Fruit fly (Drosophila melanogaster) whole organism, embryonic: ENCODE measurements around the gene Uch-L5R.
A peak's percentile ranks its signal among the peaks of the same experiment; 100 is the strongest.

Experiments used
- Bdp1 ChIP-seq: fragments of 200-800 bp; sonication (Bioruptor generic); optimal IDR thresholded peaks from 3 replicates; lab custom pipeline; 2016; ENCODE audit warnings: missing biosample characterization, missing genetic modification characterization
- CG1024 ChIP-seq: fragments of 200-800 bp; sonication (Bioruptor generic); IDR thresholded peaks from 2 replicates; pipeline ENCODE4 v1.3.6; 2022; ENCODE audit warnings: missing biosample characterization, missing genetic modification characterization
- CG10274 ChIP-seq: fragments of 200-800 bp; sonication (Bioruptor generic); optimal IDR thresholded peaks from 3 replicates; lab custom pipeline; 2017; ENCODE audit warnings: missing biosample characterization, mild to moderate bottlenecking, missing genetic modification characterization
- CG10959 ChIP-seq: fragments of 200-800 bp; sonication (Bioruptor generic); IDR thresholded peaks from 2 replicates; pipeline ENCODE4 v1.3.6; 2022; ENCODE audit warnings: missing biosample characterization, missing genetic modification characterization
- CG12071 ChIP-seq: fragments of 200-800 bp; sonication (Bioruptor generic); optimal IDR thresholded peaks from 3 replicates; lab custom pipeline; 2018; ENCODE audit warnings: missing biosample characterization, mild to moderate bottlenecking, missing genetic modification characterization
- CG13775 ChIP-seq: fragments of 200-800 bp; sonication (Bioruptor generic); optimal IDR thresholded peaks from 3 replicates; lab custom pipeline; 2017; ENCODE audit warnings: missing biosample characterization, mild to moderate bottlenecking, missing genetic modification characterization
- CG15011 ChIP-seq: fragments of 200-800 bp; sonication (Bioruptor generic); optimal IDR thresholded peaks from 3 replicates; lab custom pipeline; 2018; ENCODE audit warnings: missing biosample characterization, mild to moderate bottlenecking, missing genetic modification characterization
- CG1647 ChIP-seq: fragments of 200-800 bp; sonication (Bioruptor generic); optimal IDR thresholded peaks from 3 replicates; lab custom pipeline; 2016; ENCODE audit warnings: missing biosample characterization, missing genetic modification characterization
- CG17328 ChIP-seq: fragments of 200-800 bp; sonication (Bioruptor generic); IDR thresholded peaks from 2 replicates; pipeline ENCODE4 v1.3.6; 2022; ENCODE audit warnings: missing biosample characterization, missing genetic modification characterization
- CG17361 ChIP-seq: fragments of 200-800 bp; sonication (Bioruptor generic); IDR thresholded peaks from 3 replicates; pipeline ENCODE4 v1.3.6; 2022; ENCODE audit warnings: missing biosample characterization, missing genetic modification characterization
- CG17385 ChIP-seq: fragments of 200-800 bp; sonication (Bioruptor generic); optimal IDR thresholded peaks from 3 replicates; lab custom pipeline; 2018; ENCODE audit warnings: missing biosample characterization, mild to moderate bottlenecking, missing genetic modification characterization
- CG18262 ChIP-seq: fragments of 200-800 bp; optimal IDR thresholded peaks from 3 replicates; lab custom pipeline; 2019; ENCODE audit warnings: missing biosample characterization, mild to moderate bottlenecking, missing genetic modification characterization, moderate library complexity
- CG18764 ChIP-seq: fragments of 200-800 bp; sonication (Bioruptor generic); optimal IDR thresholded peaks from 3 replicates; lab custom pipeline; 2016; ENCODE audit warnings: missing biosample characterization, missing genetic modification characterization
- CG2875 ChIP-seq: fragments of 200-800 bp; sonication (Bioruptor generic); optimal IDR thresholded peaks from 2 replicates; lab custom pipeline; 2017; ENCODE audit warnings: missing biosample characterization, mild to moderate bottlenecking, missing genetic modification characterization, missing genetic modification reagents
- CG30403 ChIP-seq: fragments of 200-800 bp; sonication (Bioruptor generic); optimal IDR thresholded peaks from 3 replicates; lab custom pipeline; 2016; ENCODE audit warnings: missing biosample characterization, missing genetic modification characterization
- CG30431 ChIP-seq: fragments of 200-800 bp; sonication (Bioruptor generic); optimal IDR thresholded peaks from 2 replicates; lab custom pipeline; 2017; ENCODE audit warnings: missing biosample characterization, missing genetic modification characterization
- CG3838 ChIP-seq: fragments of 200-800 bp; sonication (Bioruptor generic); optimal IDR thresholded peaks from 3 replicates; lab custom pipeline; 2016; ENCODE audit warnings: missing biosample characterization, missing genetic modification characterization
- CG4424 ChIP-seq: fragments of 200-800 bp; sonication (Bioruptor generic); optimal IDR thresholded peaks from 3 replicates; lab custom pipeline; 2016; ENCODE audit warnings: missing biosample characterization, missing genetic modification characterization
- CG5180 ChIP-seq: fragments of 200-800 bp; sonication (Bioruptor generic); optimal IDR thresholded peaks from 3 replicates; lab custom pipeline; 2017; ENCODE audit warnings: missing biosample characterization, missing genetic modification characterization, mild to moderate bottlenecking, moderate library complexity, missing genetic modification reagents
- CG6765 ChIP-seq: fragments of 200-800 bp; sonication (Bioruptor generic); optimal IDR thresholded peaks from 3 replicates; lab custom pipeline; 2017; ENCODE audit warnings: missing biosample characterization, mild to moderate bottlenecking, missing genetic modification characterization
- CG7963 ChIP-seq: fragments of 200-800 bp; sonication (Bioruptor generic); IDR thresholded peaks from 3 replicates; pipeline ENCODE4 v1.3.6; 2022; ENCODE audit warnings: missing biosample characterization, missing genetic modification characterization; ENCODE audit not compliant: partially characterized antibody
- Doc2 ChIP-seq: fragments of 200-800 bp; sonication (Bioruptor generic); IDR thresholded peaks from 2 replicates; pipeline ENCODE4 v1.3.6; 2022; ENCODE audit warnings: missing biosample characterization, missing genetic modification characterization
- Ets97D ChIP-seq: fragments of 200-800 bp; sonication (Bioruptor generic); optimal IDR thresholded peaks from 3 replicates; lab custom pipeline; 2016; ENCODE audit warnings: missing biosample characterization, missing genetic modification characterization
- Gsc ChIP-seq: fragments of 200-800 bp; sonication (Bioruptor generic); IDR thresholded peaks from 2 replicates; pipeline ENCODE4 v1.3.6; 2022; ENCODE audit warnings: missing biosample characterization, missing genetic modification characterization
- H15 ChIP-seq: fragments of 200-800 bp; sonication (Bioruptor generic); IDR thresholded peaks from 3 replicates; pipeline ENCODE4 v1.3.6; 2022; ENCODE audit warnings: missing biosample characterization, missing genetic modification characterization
- HLH54F ChIP-seq: fragments of 200-800 bp; sonication (Bioruptor generic); optimal IDR thresholded peaks from 3 replicates; lab custom pipeline; 2016; ENCODE audit warnings: missing biosample characterization, missing genetic modification characterization
- Hey ChIP-seq: fragments of 200-800 bp; sonication (Bioruptor generic); optimal IDR thresholded peaks from 3 replicates; lab custom pipeline; 2018; ENCODE audit warnings: missing biosample characterization, mild to moderate bottlenecking, missing genetic modification characterization
- MESR4 ChIP-seq: fragments of 200-800 bp; sonication (Bioruptor generic); optimal IDR thresholded peaks from 2 replicates; lab custom pipeline; 2018; ENCODE audit warnings: missing biosample characterization, mild to moderate bottlenecking, missing genetic modification characterization, moderate library complexity
- NFAT ChIP-seq: fragments of 200-800 bp; sonication (Bioruptor generic); IDR thresholded peaks from 2 replicates; pipeline ENCODE4 v1.3.6; 2022; ENCODE audit warnings: missing biosample characterization, missing genetic modification characterization
- Oaz ChIP-seq: fragments of 200-800 bp; sonication (Bioruptor generic); IDR thresholded peaks from 2 replicates; pipeline ENCODE4 v1.3.6; 2022; ENCODE audit warnings: missing biosample characterization, missing genetic modification characterization
- Optix ChIP-seq: fragments of 200-800 bp; sonication (Bioruptor generic); IDR thresholded peaks from 3 replicates; pipeline ENCODE4 v1.3.6; 2022; ENCODE audit warnings: missing biosample characterization, missing genetic modification characterization
- Pdp1 ChIP-seq, 2 experiments: fragments of 200-800 bp; sonication (Bioruptor generic); optimal IDR thresholded peaks; 3 replicates each; lab custom pipeline; 2016; ENCODE audit warnings: missing biosample characterization in 2 of 2, missing genetic modification characterization in 2 of 2, mild to moderate bottlenecking in 1 of 2, moderate library complexity in 1 of 2
- Ravus ChIP-seq: fragments of 200-800 bp; sonication (Bioruptor generic); IDR thresholded peaks from 2 replicates; pipeline ENCODE4 v1.3.6; 2022; ENCODE audit warnings: missing biosample characterization, missing genetic modification characterization
- Usf ChIP-seq: fragments of 200-800 bp; sonication (Bioruptor generic); optimal IDR thresholded peaks from 2 replicates; lab custom pipeline; 2017; ENCODE audit warnings: missing genotype, missing biosample characterization, missing genetic modification characterization
- ash1 ChIP-seq: fragments of 200-800 bp; sonication (Bioruptor generic); optimal IDR thresholded peaks from 2 replicates; lab custom pipeline; 2018; ENCODE audit warnings: missing biosample characterization, mild to moderate bottlenecking, missing genetic modification characterization
- disco-r ChIP-seq: fragments of 200-800 bp; sonication (Bioruptor generic); optimal IDR thresholded peaks from 2 replicates; lab custom pipeline; 2016; ENCODE audit warnings: missing biosample characterization, missing genetic modification characterization
- fd96Cb ChIP-seq: fragments of 200-800 bp; sonication (Bioruptor generic); optimal IDR thresholded peaks from 2 replicates; lab custom pipeline; 2018; ENCODE audit warnings: missing biosample characterization, mild to moderate bottlenecking, missing genetic modification characterization, moderate library complexity
- fu2 ChIP-seq: fragments of 200-800 bp; sonication (Bioruptor generic); optimal IDR thresholded peaks from 2 replicates; lab custom pipeline; 2016; ENCODE audit warnings: missing biosample characterization, missing genetic modification characterization
- gt ChIP-seq: fragments of 200-800 bp; sonication (Bioruptor generic); IDR thresholded peaks from 2 replicates; pipeline ENCODE4 v1.3.6; 2022; ENCODE audit warnings: missing biosample characterization, missing genetic modification characterization
- hbn ChIP-seq: fragments of 200-800 bp; sonication (Bioruptor generic); IDR thresholded peaks from 2 replicates; pipeline ENCODE4 v1.3.6; 2022; ENCODE audit warnings: missing biosample characterization, missing genetic modification characterization; ENCODE audit not compliant: partially characterized antibody
- knrl ChIP-seq: fragments of 200-800 bp; sonication (Bioruptor generic); IDR thresholded peaks from 3 replicates; pipeline ENCODE4 v1.3.6; 2022; ENCODE audit warnings: missing biosample characterization, missing genetic modification characterization; ENCODE audit not compliant: partially characterized antibody
- nerfin-1 ChIP-seq: fragments of 200-800 bp; sonication (Bioruptor generic); optimal IDR thresholded peaks from 3 replicates; lab custom pipeline; 2019; ENCODE audit warnings: missing biosample characterization, mild to moderate bottlenecking, missing genetic modification characterization, moderate library complexity
- pb ChIP-seq: fragments of 200-800 bp; sonication (Bioruptor generic); optimal IDR thresholded peaks from 3 replicates; lab custom pipeline; 2016; ENCODE audit warnings: missing biosample characterization, missing genetic modification characterization
- repo ChIP-seq: fragments of 200-800 bp; sonication (Bioruptor generic); optimal IDR thresholded peaks from 2 replicates; lab custom pipeline; 2016; ENCODE audit warnings: missing biosample characterization, missing genetic modification characterization
- sim ChIP-seq: fragments of 200-800 bp; sonication (Bioruptor generic); IDR thresholded peaks from 2 replicates; pipeline ENCODE4 v1.3.6; 2022; ENCODE audit warnings: missing biosample characterization, missing genetic modification characterization
- slbo ChIP-seq: fragments of 200-800 bp; sonication (Bioruptor generic); IDR thresholded peaks from 2 replicates; pipeline ENCODE4 v1.3.6; 2022; ENCODE audit warnings: missing biosample characterization, missing genetic modification characterization
- sob ChIP-seq: fragments of 200-800 bp; sonication (Bioruptor generic); IDR thresholded peaks from 2 replicates; pipeline ENCODE4 v1.3.6; 2022; ENCODE audit warnings: missing biosample characterization, missing genetic modification characterization
- sug ChIP-seq: fragments of 200-800 bp; optimal IDR thresholded peaks from 2 replicates; lab custom pipeline; 2019; ENCODE audit warnings: missing biosample characterization, mild to moderate bottlenecking, missing genetic modification characterization, moderate library complexity
- tup ChIP-seq: fragments of 200-800 bp; sonication (Bioruptor generic); optimal IDR thresholded peaks from 2 replicates; lab custom pipeline; 2016; ENCODE audit warnings: missing biosample characterization, mild to moderate bottlenecking, missing genetic modification characterization, moderate library complexity
- unc-4 ChIP-seq: fragments of 200-800 bp; sonication (Bioruptor generic); IDR thresholded peaks from 2 replicates; pipeline ENCODE4 v1.3.6; 2022; ENCODE audit warnings: missing biosample characterization, missing genetic modification characterization; ENCODE audit not compliant: partially characterized antibody
- vnd ChIP-seq: fragments of 200-800 bp; sonication (Bioruptor generic); IDR thresholded peaks from 3 replicates; pipeline ENCODE4 v1.3.6; 2022; ENCODE audit warnings: missing biosample characterization, missing genetic modification characterization; ENCODE audit not compliant: partially characterized antibody
- zfh2 ChIP-seq: fragments of 200-800 bp; sonication (Bioruptor generic); optimal IDR thresholded peaks from 2 replicates; lab custom pipeline; 2016; ENCODE audit warnings: missing biosample characterization, missing genetic modification characterization

Gene Uch-L5R

DNA sequence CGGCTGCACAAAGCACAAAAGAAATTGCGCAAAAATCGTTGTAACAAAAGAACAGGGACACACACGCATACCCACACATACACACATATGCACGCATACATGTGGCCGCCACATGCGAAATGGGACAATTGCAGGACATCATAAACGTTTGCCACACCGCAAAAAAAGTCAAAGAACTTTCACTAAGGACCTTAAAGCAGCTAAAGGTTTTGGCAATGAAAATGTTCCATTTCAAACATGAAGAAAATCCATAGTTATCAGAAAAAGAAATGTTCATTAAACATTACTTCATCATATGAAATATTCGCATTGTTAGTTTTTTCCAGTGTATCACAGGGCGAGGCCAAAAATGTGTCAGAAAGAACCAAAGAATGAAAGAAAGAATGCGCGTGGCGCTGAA lies 25.8 kb upstream of the Uch-L5R start (continued):
- no peak for TF ChIP-seq Bdp1
- TF ChIP-seq sob: no peak
- no peak for TF ChIP-seq CG5180 (GFP tag; lab: Kevin White, UChicago)
- TF ChIP-seq CG4424 (GFP tag; lab: Kevin White, UChicago): peak; percentile 21
- TF ChIP-seq pb (GFP tag; lab: Kevin White, UChicago): no peak
- TF ChIP-seq unc-4 (GFP tag; lab: Robert Waterston, UW): no peak
- TF ChIP-seq CG10959 (GFP tag; lab: Robert Waterston, UW): no peak
- no peak for TF ChIP-seq Doc2
- no peak for TF ChIP-seq disco-r (GFP tag; lab: Kevin White, UChicago)
- no peak for TF ChIP-seq repo (GFP tag; lab: Kevin White, UChicago)
- TF ChIP-seq CG15011 (GFP tag; lab: Kevin White, UChicago): no peak
- no peak for TF ChIP-seq Ets97D (GFP tag; lab: Kevin White, UChicago)
- no peak for TF ChIP-seq knrl (GFP tag; lab: Robert Waterston, UW)
- TF ChIP-seq CG30403: peak; percentile 17
- TF ChIP-seq fu2 (GFP tag; lab: Kevin White, UChicago): no peak
- TF ChIP-seq CG18764 (GFP tag; lab: Kevin White, UChicago): no peak
- TF ChIP-seq hbn (GFP tag; lab: Robert Waterston, UW): no peak
- TF ChIP-seq fd96Cb (tag; lab: Kevin White, UChicago): peak; percentile 30
- no peak for TF ChIP-seq CG1647 (GFP tag; lab: Kevin White, UChicago)
- TF ChIP-seq zfh2: no peak
- TF ChIP-seq sim (GFP tag; lab: Robert Waterston, UW): no peak
- no peak for TF ChIP-seq Ravus (GFP tag; lab: Robert Waterston, UW)
- no peak for TF ChIP-seq Oaz (GFP tag; lab: Robert Waterston, UW)
- TF ChIP-seq sug (tag; lab: Kevin White, UChicago): no peak
- no peak for TF ChIP-seq Optix (GFP tag; lab: Robert Waterston, UW)
- no peak for TF ChIP-seq vnd (GFP tag; lab: Robert Waterston, UW)
- no peak for TF ChIP-seq gt (GFP tag; lab: Robert Waterston, UW)
- TF ChIP-seq tup (GFP tag; lab: Kevin White, UChicago): no peak
- TF ChIP-seq CG1024 (GFP tag; lab: Robert Waterston, UW): no peak
- TF ChIP-seq CG3838: no peak
- TF ChIP-seq CG7963 (GFP tag; lab: Robert Waterston, UW): no peak
- TF ChIP-seq CG10274: no peak
- TF ChIP-seq CG17385 (GFP tag; lab: Kevin White, UChicago): peak; percentile 5
- no peak for TF ChIP-seq Pdp1 (GFP tag; optimal IDR thresholded peaks at IDR 0.05; lab: Kevin White, UChicago)
- no peak for TF ChIP-seq H15 (GFP tag; lab: Robert Waterston, UW)
- TF ChIP-seq ash1 (GFP tag; lab: Kevin White, UChicago): no peak
- no peak for TF ChIP-seq Gsc (GFP tag; lab: Robert Waterston, UW)
- no peak for TF ChIP-seq MESR4 (GFP tag; lab: Kevin White, UChicago)
- TF ChIP-seq CG13775 (GFP tag; lab: Kevin White, UChicago): no peak
- TF ChIP-seq Hey (tag; lab: Kevin White, UChicago): no peak
- TF ChIP-seq CG2875: no peak
- TF ChIP-seq Usf: no peak
- no peak for TF ChIP-seq CG30431
- no peak for TF ChIP-seq NFAT (GFP tag; lab: Robert Waterston, UW)
- no peak for TF ChIP-seq CG12071 (GFP tag; lab: Kevin White, UChicago)
- TF ChIP-seq CG6765 (GFP tag; lab: Kevin White, UChicago): no peak
- no peak for TF ChIP-seq CG17361 (GFP tag; lab: Robert Waterston, UW)
- TF ChIP-seq HLH54F (GFP tag; lab: Kevin White, UChicago): no peak
- TF ChIP-seq CG17328 (GFP tag; lab: Robert Waterston, UW): no peak
- no peak for TF ChIP-seq nerfin-1 (tag; lab: Kevin White, UChicago)
- peak; percentile 22 for TF ChIP-seq CG18262 (tag; lab: Kevin White, UChicago)
- TF ChIP-seq slbo (GFP tag; lab: Robert Waterston, UW): 0 out of 2 replicates have a peak, but pooled peaks have one; percentile 16
